Worm (Caenorhabditis elegans): Measurements from ENCODE around the gene F09C6.12.

The F09C6.12 gene

ce11 chrV:16902726-16903125 lies 20.1 kb downstream of the F09C6.12 start, which contains the start of gene srd-68:
TSS of gene srd-68 (minus strand) at chrV:16902826.
- TF ChIP-seq somi-1 (GFP tag; optimal IDR thresholded peaks at IDR 0.05): no peak
- no peak for TF ChIP-seq tbp1 (GFP tag; optimal IDR thresholded peaks at IDR 0.05)
- no peak for TF ChIP-seq Y53G8AR.9 (GFP tag; conservative IDR thresholded peaks at IDR 0.05)
- no peak for TF ChIP-seq hlh-26 (GFP tag; conservative IDR thresholded peaks at IDR 0.05)
- no peak for TF ChIP-seq ceh-100 (GFP tag; IDR thresholded peaks at IDR 0.05)
- TF ChIP-seq snpc-1.1 (tag; optimal IDR thresholded peaks at IDR 0.05; ENCODE audit: insufficient read depth): no peak
- TF ChIP-seq mcd-1 (GFP tag; IDR thresholded peaks at IDR 0.05): no peak
- TF ChIP-seq madf-10 (tag; optimal IDR thresholded peaks at IDR 0.05): no peak

ce11 chrV:16904612-16905011 lies 21.9 kb downstream of the F09C6.12 start, which contains the start of gene nhr-262:
TSS of gene nhr-262 (plus strand) at chrV:16904912.
- TF ChIP-seq F57A8.1 (GFP tag; optimal IDR thresholded peaks at IDR 0.05) (no peak), madf-10 (tag; optimal IDR thresholded peaks at IDR 0.05) (no peak), ztf-25 (GFP tag; IDR thresholded peaks at IDR 0.05) (no peak), Y56A3A.18 (GFP tag; IDR thresholded peaks at IDR 0.05) (no peak), Y95B8A.8 (GFP tag; IDR thresholded peaks at IDR 0.05) (no peak), sdz-38 (tag; optimal IDR thresholded peaks at IDR 0.05) (no peak), F10E7.11 (tag; optimal IDR thresholded peaks at IDR 0.05) (no peak), efl-1 (GFP tag; optimal IDR thresholded peaks at IDR 0.05) (no peak)

- TF ChIP-seq nfya-1 (tag; optimal IDR thresholded peaks at IDR 0.05; ENCODE audit: borderline replicate concordance, insufficient read depth) (no peak), Y95B8A.8 (GFP tag; IDR thresholded peaks at IDR 0.05) (no peak), ekl-4 (GFP tag; IDR thresholded peaks at IDR 0.05) (no peak), rec-8 (tag; optimal IDR thresholded peaks at IDR 0.05) (no peak), fkh-3 (tag; optimal IDR thresholded peaks at IDR 0.05) (no peak), attf-3 (GFP tag; conservative IDR thresholded peaks at IDR 0.05) (no peak), mes-4 (tag; optimal IDR thresholded peaks at IDR 0.05) (no peak), ztf-3 (GFP tag; optimal IDR thresholded peaks at IDR 0.05) (no peak), lsy-27 (tag; optimal IDR thresholded peaks at IDR 0.05; ENCODE audit: borderline replicate concordance, insufficient read depth) (no peak), ceh-79 (tag; optimal IDR thresholded peaks at IDR 0.05) (no peak), cebp-2 (GFP tag; IDR thresholded peaks at IDR 0.05) (no peak), hrde-1 (tag; optimal IDR thresholded peaks at IDR 0.05; ENCODE audit: borderline replicate concordance) (no peak), Y56A3A.18 (GFP tag; IDR thresholded peaks at IDR 0.05) (no peak), tbp1 (GFP tag; optimal IDR thresholded peaks at IDR 0.05) (no peak)
Observed at ce11 chrV:16909871-16910270, 27.2 kb downstream of the F09C6.12 start, which contains the start of gene F09C6.16. TSS of gene F09C6.16 (minus strand) at chrV:16909971.

- TF ChIP-seq ztf-26 (tag; optimal IDR thresholded peaks at IDR 0.05) (no peak), unc-62 (GFP tag; optimal IDR thresholded peaks at IDR 0.05) (no peak), sdz-38 (tag; optimal IDR thresholded peaks at IDR 0.05) (no peak), ccch-3 (GFP tag; optimal IDR thresholded peaks at IDR 0.05) (no peak), hmg-1.2 (GFP tag; IDR thresholded peaks at IDR 0.05) (peak; percentile 12; the same call in 1 of the 2 replicates), ceh-79 (tag; optimal IDR thresholded peaks at IDR 0.05) (no peak)
Observed at ce11 chrV:16910864-16911263, 28.2 kb downstream of the F09C6.12 start.

ce11 chrV:16911294-16911693 lies 28.6 kb downstream of the F09C6.12 start:
- no peak for TF ChIP-seq dpff-1 (tag; optimal IDR thresholded peaks at IDR 0.05)
- peak; percentile 36 for TF ChIP-seq nhr-80 (tag; optimal IDR thresholded peaks at IDR 0.05)
